Worm (Caenorhabditis elegans): ENCODE measurements around the gene ida-1.

DNA sequence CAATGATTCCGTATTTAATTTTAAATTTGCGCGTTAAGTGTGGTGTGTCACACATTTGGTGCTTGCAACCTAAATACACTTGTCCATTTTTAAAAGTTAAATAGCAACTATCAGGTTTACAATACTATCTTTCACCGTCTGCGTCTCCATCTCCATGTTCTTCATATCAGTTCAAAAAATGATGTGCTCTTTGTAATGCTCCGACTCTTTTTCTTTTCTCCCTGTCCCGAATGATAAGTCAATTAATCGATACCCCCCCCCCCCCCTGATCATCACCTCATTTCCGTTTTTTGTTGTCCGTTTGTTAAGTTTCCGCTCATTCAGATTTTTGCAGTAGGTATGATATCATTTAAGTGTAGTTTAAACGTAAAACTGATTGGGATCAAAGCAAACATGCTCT, 58.8 kb downstream of the ida-1 start:
- TF ChIP-seq nhr-25 (tag; optimal IDR thresholded peaks at IDR 0.05) (no peak), nfya-1 (tag; optimal IDR thresholded peaks at IDR 0.05; ENCODE audit: insufficient read depth) (no peak)

Data from whole organism, L3 larva.